Fruit fly (Drosophila melanogaster) whole organism, wandering third instar larva: ENCODE measurements around the gene CG6071.

ENCODE experiments used
- Abd-B ChIP-seq: fragments of >200 bp; optimal IDR thresholded peaks from 2 replicates; lab custom pipeline; 2017; ENCODE audit warnings: missing biosample characterization, missing genetic modification characterization
- CG32264 ChIP-seq: fragments of 200-800 bp; sonication (Bioruptor generic); optimal IDR thresholded peaks from 2 replicates; lab custom pipeline; 2016; ENCODE audit warnings: missing biosample characterization, missing genetic modification characterization
- CG9705 ChIP-seq: fragments of 200-800 bp; sonication (Bioruptor generic); optimal IDR thresholded peaks from 2 replicates; lab custom pipeline; 2018; ENCODE audit warnings: missing biosample characterization, mild to moderate bottlenecking, missing genetic modification characterization
- CrebA ChIP-seq: fragments of 200-800 bp; sonication (Bioruptor generic); optimal IDR thresholded peaks from 2 replicates; lab custom pipeline; 2016; ENCODE audit warnings: missing biosample characterization, mild to moderate bottlenecking, missing genetic modification characterization, borderline replicate concordance
- Dfd ChIP-seq: fragments of >200 bp; optimal IDR thresholded peaks from 2 replicates; lab custom pipeline; 2017; ENCODE audit warnings: missing biosample characterization, missing genetic modification characterization
- Dif ChIP-seq: fragments of 200-275, 200-300 bp; sonication (Bioruptor generic); optimal IDR thresholded peaks from 2 replicates; lab custom pipeline; 2018; ENCODE audit warnings: missing biosample characterization, missing genetic modification characterization; ENCODE audit not compliant: partially characterized antibody
- GATAd ChIP-seq: sonication (Bioruptor generic); optimal IDR thresholded peaks from 2 replicates; lab custom pipeline; 2016; ENCODE audit warnings: missing biosample characterization, missing genetic modification characterization
- HLH106 ChIP-seq: fragments of 200-800 bp; optimal IDR thresholded peaks from 3 replicates; lab custom pipeline; 2019; ENCODE audit warnings: missing biosample characterization, mild to moderate bottlenecking, missing genetic modification characterization, moderate library complexity
- Hnf4 ChIP-seq: fragments of 200-800 bp; sonication (Bioruptor generic); optimal IDR thresholded peaks from 2 replicates; lab custom pipeline; 2016; ENCODE audit warnings: missing biosample characterization, mild to moderate bottlenecking, missing genetic modification characterization
- Hr78 ChIP-seq: fragments of >200 bp; optimal IDR thresholded peaks from 2 replicates; lab custom pipeline; 2017; ENCODE audit warnings: missing biosample characterization, missing genetic modification characterization
- Hr83 ChIP-seq: fragments of 200-300 bp; sonication (Bioruptor generic); optimal IDR thresholded peaks from 2 replicates; lab custom pipeline; 2016; ENCODE audit warnings: missing biosample characterization, mild to moderate bottlenecking, missing genetic modification characterization, moderate library complexity; ENCODE audit not compliant: poor library complexity, severe bottlenecking
- Jra ChIP-seq: sonication (Bioruptor generic); optimal IDR thresholded peaks from 2 replicates; lab custom pipeline; 2016; ENCODE audit warnings: missing biosample characterization, missing genetic modification characterization
- Mio ChIP-seq: sonication (Bioruptor generic); optimal IDR thresholded peaks from 2 replicates; lab custom pipeline; 2016; ENCODE audit warnings: missing biosample characterization, missing genetic modification characterization
- Myc ChIP-seq: fragments of >200 bp; optimal IDR thresholded peaks from 2 replicates; lab custom pipeline; 2017
- N ChIP-seq: fragments of >200 bp; optimal IDR thresholded peaks from 2 replicates; lab custom pipeline; 2018; ENCODE audit warnings: missing biosample characterization, missing external identifiers, missing genetic modification characterization
- OdsH ChIP-seq: fragments of 200-800 bp; sonication (Bioruptor generic); optimal IDR thresholded peaks from 2 replicates; lab custom pipeline; 2016; ENCODE audit warnings: missing biosample characterization, mild to moderate bottlenecking, missing genetic modification characterization
- Rel ChIP-seq, 2 experiments: fragments of 200-800 bp; sonication (Bioruptor generic) in 1 of 2; optimal IDR thresholded peaks; 2 replicates in 1 of 2; 3 replicates in 1 of 2; lab custom pipeline; 2016 to 2019; ENCODE audit warnings: mild to moderate bottlenecking in 2 of 2, missing biosample characterization in 2 of 2, missing genetic modification characterization in 2 of 2, moderate library complexity in 1 of 2
- Sp1 ChIP-seq: fragments of 200-800 bp; sonication (Bioruptor generic); optimal IDR thresholded peaks from 3 replicates; lab custom pipeline; 2019; ENCODE audit warnings: missing biosample characterization, mild to moderate bottlenecking, missing genetic modification characterization, moderate library complexity
- Vsx2 ChIP-seq: fragments of 200-300, 225-300 bp; sonication (Bioruptor generic); optimal IDR thresholded peaks from 2 replicates; lab custom pipeline; 2018; ENCODE audit warnings: missing biosample characterization, missing genetic modification characterization; ENCODE audit not compliant: partially characterized antibody
- br ChIP-seq: fragments of 200-800 bp; sonication (Bioruptor generic); optimal IDR thresholded peaks from 2 replicates; lab custom pipeline; 2016; ENCODE audit warnings: missing biosample characterization, missing genetic modification characterization
- brk ChIP-seq: fragments of 200-800 bp; sonication (Bioruptor generic); optimal IDR thresholded peaks from 2 replicates; lab custom pipeline; 2016; ENCODE audit warnings: missing biosample characterization, mild to moderate bottlenecking, missing genetic modification characterization
- dl ChIP-seq, 2 experiments: fragments of 175-275, 200-275 bp in 1 of 2; fragments of 200-275 bp in 1 of 2; sonication (Bioruptor generic); optimal IDR thresholded peaks; lab custom pipeline; 2018; ENCODE audit warnings: mild to moderate bottlenecking in 2 of 2, missing biosample characterization in 2 of 2, missing genetic modification characterization in 2 of 2, moderate library complexity in 2 of 2; ENCODE audit not compliant: partially characterized antibody in 2 of 2, insufficient read depth in 1 of 2
- dmrt93B ChIP-seq: fragments of 200-800 bp; sonication (Bioruptor generic); optimal IDR thresholded peaks from 2 replicates; lab custom pipeline; 2018; ENCODE audit warnings: missing biosample characterization, mild to moderate bottlenecking, missing genetic modification characterization
- dsf ChIP-seq: sonication (Bioruptor generic); optimal IDR thresholded peaks from 2 replicates; lab custom pipeline; 2016; ENCODE audit warnings: missing biosample characterization, missing genetic modification characterization, borderline replicate concordance
- ey ChIP-seq: fragments of 200-800 bp; sonication (Bioruptor generic); optimal IDR thresholded peaks from 2 replicates; lab custom pipeline; 2016; ENCODE audit warnings: missing biosample characterization, missing genetic modification characterization
- foxo ChIP-seq, 2 experiments: fragments of 200-800 bp; sonication (Bioruptor generic); optimal IDR thresholded peaks; 2 replicates in 1 of 2; 3 replicates in 1 of 2; lab custom pipeline; 2016 to 2017; ENCODE audit warnings: missing biosample characterization in 2 of 2, missing genetic modification characterization in 2 of 2
- fru ChIP-seq: fragments of 200-800 bp; sonication (Bioruptor generic); optimal IDR thresholded peaks from 3 replicates; lab custom pipeline; 2016; ENCODE audit warnings: missing biosample characterization, mild to moderate bottlenecking, missing genetic modification characterization
- h ChIP-seq: fragments of 200-800 bp; sonication (Bioruptor generic); optimal IDR thresholded peaks from 3 replicates; lab custom pipeline; 2016; ENCODE audit warnings: missing biosample characterization, mild to moderate bottlenecking, missing genetic modification characterization
- jim ChIP-seq: fragments of 175-275, 200-325 bp; sonication (Bioruptor generic); optimal IDR thresholded peaks from 2 replicates; lab custom pipeline; 2016; ENCODE audit warnings: missing biosample characterization, mild to moderate bottlenecking, missing genetic modification characterization
- lola ChIP-seq: fragments of >200 bp; optimal IDR thresholded peaks from 2 replicates; lab custom pipeline; 2017; ENCODE audit warnings: missing biosample characterization, missing genetic modification characterization
- pan ChIP-seq: fragments of >200 bp; optimal IDR thresholded peaks from 2 replicates; lab custom pipeline; 2017
- psq ChIP-seq: fragments of 200-800 bp; sonication (Bioruptor generic); optimal IDR thresholded peaks from 3 replicates; lab custom pipeline; 2017; ENCODE audit warnings: missing biosample characterization, mild to moderate bottlenecking, missing genetic modification characterization, moderate library complexity
- rgr ChIP-seq: fragments of 200-800 bp; sonication (Bioruptor generic); optimal IDR thresholded peaks from 3 replicates; lab custom pipeline; 2016; ENCODE audit warnings: missing biosample characterization, mild to moderate bottlenecking, missing genetic modification characterization
- sage ChIP-seq: fragments of 200-800 bp; sonication (Bioruptor generic); optimal IDR thresholded peaks from 2 replicates; lab custom pipeline; 2016; ENCODE audit warnings: missing biosample characterization, mild to moderate bottlenecking, missing genetic modification characterization
- sv ChIP-seq: fragments of 200-800 bp; sonication (Bioruptor generic); optimal IDR thresholded peaks from 3 replicates; lab custom pipeline; 2016; ENCODE audit warnings: missing biosample characterization, missing genetic modification characterization
- tai ChIP-seq: sonication (Bioruptor generic); optimal IDR thresholded peaks from 2 replicates; lab custom pipeline; 2016; ENCODE audit warnings: missing biosample characterization, missing genetic modification characterization
- usp ChIP-seq: fragments of >200 bp; optimal IDR thresholded peaks from 2 replicates; lab custom pipeline; 2017; ENCODE audit warnings: missing biosample characterization, missing genetic modification characterization
- woc ChIP-seq: sonication (Bioruptor generic); optimal IDR thresholded peaks from 2 replicates; lab custom pipeline; 2016; ENCODE audit warnings: missing biosample characterization, mild to moderate bottlenecking, missing genetic modification characterization

CG6071 gene

DNA sequence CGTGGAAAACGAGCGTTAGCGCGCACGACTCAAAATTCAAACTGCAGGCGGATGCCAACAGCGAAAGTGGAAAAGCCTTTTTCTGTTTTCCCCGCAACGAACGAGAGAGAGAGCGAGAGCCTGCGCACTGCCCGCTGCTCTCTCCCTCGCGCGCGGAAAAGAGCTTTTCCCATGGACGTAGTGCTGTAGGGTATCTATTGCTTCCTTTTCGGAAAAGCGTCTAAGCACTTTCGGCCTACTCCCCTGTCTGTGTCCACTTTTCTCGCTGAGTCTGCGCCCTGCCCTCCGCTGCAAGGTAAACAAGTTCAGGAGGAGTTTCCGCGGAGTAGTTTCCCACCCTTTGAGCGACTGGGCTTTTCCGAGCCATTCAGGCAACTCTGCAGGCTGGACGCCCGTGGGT is 34.5 kb upstream of the CG6071 start, which contains the start of gene CG32085:
TSS of gene CG32085 (minus strand) at position 47 of the 400 bp plus-strand sequence.
- TF ChIP-seq sv: peak; percentile 52
- no peak for TF ChIP-seq Mio (GFP tag; lab: Kevin White, UChicago)
- peak; percentile 11 for TF ChIP-seq fru (GFP tag; lab: Kevin White, UChicago)
- no peak for TF ChIP-seq brk
- peak in 1 of 2 experiments; percentile 38 for TF ChIP-seq foxo (GFP tag; optimal IDR thresholded peaks at IDR 0.05; lab: Kevin White, UChicago)
- TF ChIP-seq dl (GFP tag; optimal IDR thresholded peaks at IDR 0.05; lab: Kevin White, UChicago; ENCODE audit: insufficient read depth in 1 of 2, partially characterized antibody in 2 of 2): no peak
- TF ChIP-seq Vsx2: peak; percentile 33
- TF ChIP-seq, all 38 proteins: peak for 4

DNA sequence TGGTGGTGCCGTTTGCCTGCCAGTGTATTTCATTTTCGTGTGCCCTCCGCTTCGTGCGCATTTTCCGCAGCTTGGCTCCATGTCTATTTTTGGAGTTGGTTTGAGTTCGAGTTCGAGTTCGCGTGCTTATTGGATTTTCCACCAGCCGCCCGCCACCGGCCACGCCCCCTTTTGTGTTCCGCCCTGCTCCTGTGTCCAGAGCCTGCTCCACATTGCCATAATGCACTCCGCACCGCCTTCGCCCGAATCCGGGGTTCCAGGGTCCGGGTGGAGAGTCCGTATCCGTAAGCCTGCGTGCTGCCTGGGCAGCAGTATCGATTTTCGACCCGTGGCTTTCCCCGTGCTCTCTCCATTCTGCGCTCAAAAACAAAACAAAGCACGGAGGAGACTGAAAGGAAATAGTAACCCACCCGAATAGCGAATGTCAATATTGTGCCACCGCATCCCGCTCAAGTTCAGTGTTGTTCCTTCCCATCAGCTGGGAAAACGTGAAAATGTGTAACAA is 32.5 kb upstream of the CG6071 start:
- TF ChIP-seq pan (lab: Kevin White, UChicago) (no peak), OdsH (GFP tag; lab: Kevin White, UChicago) (no peak), h (GFP tag; lab: Kevin White, UChicago) (no peak), dl (GFP tag; optimal IDR thresholded peaks at IDR 0.05; lab: Kevin White, UChicago; ENCODE audit: insufficient read depth in 1 of 2, partially characterized antibody in 2 of 2) (no peak), Abd-B (GFP tag; lab: Kevin White, UChicago) (no peak), dmrt93B (GFP tag; lab: Kevin White, UChicago) (no peak), brk (no peak), CG32264 (GFP tag; lab: Kevin White, UChicago) (no peak), usp (GFP tag; lab: Kevin White, UChicago) (no peak), sage (no peak), Dfd (GFP tag; lab: Kevin White, UChicago) (no peak), foxo (GFP tag; optimal IDR thresholded peaks at IDR 0.05; lab: Kevin White, UChicago) (no peak), psq (GFP tag; lab: Kevin White, UChicago) (no peak), ey (GFP tag; lab: Kevin White, UChicago) (no peak)

DNA sequence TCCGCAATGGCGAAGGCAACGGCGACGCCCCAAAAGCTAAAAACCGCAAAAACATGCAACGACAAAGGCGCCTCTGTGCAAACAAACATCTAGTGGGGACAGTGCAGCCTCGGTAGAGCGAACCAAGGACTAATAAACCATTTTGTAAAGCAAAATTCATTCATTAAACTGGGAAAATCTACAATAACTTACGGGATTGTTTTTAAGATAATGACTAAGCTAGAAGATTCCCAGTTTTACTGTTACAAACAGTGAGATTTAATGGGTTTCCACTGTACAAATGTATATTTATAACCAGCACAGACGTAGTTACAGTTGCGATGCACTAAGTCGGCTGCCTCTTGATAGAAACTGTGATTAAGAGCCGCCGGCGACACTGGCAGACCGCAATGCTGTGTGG is 10.4 kb upstream of the CG6071 start:
- no peak for TF ChIP-seq jim
- TF ChIP-seq br (GFP tag; lab: Kevin White, UChicago): no peak
- no peak for TF ChIP-seq Dif (GFP tag; lab: Kevin White, UChicago)
- no peak for TF ChIP-seq sv
- peak in 1 of 2 experiments; percentile 28 for TF ChIP-seq foxo (GFP tag; optimal IDR thresholded peaks at IDR 0.05; lab: Kevin White, UChicago)
- TF ChIP-seq CG32264 (GFP tag; lab: Kevin White, UChicago): no peak
- TF ChIP-seq dsf: no peak
- no peak for TF ChIP-seq CrebA
- no peak for TF ChIP-seq Hr83 (GFP tag; lab: Kevin White, UChicago)

DNA sequence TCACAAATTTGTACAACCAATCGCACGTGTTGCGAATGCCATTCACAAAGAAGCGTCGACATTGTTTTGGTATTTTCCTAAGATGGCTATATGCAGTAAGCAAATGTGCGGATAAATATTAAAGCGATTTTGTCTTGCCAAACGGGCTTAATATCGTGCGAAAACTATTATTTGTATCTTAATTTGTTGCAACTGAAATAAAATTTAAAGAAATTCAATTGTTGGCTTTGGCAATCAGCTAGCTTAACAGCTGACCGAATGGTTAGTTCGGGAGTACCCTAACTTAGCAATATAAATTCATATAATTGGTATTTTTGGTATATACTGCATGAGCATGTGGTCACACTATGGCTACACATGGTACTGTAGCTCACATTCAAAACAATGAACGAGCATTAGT is 2.6 kb upstream of the CG6071 start, which contains the start of the genes RIOK1 and Polr3H:
TSS of gene RIOK1 (minus strand) at position 65 of the 400 bp plus-strand sequence.
TSS of gene Polr3H (plus strand) at position 347 of the 400 bp plus-strand sequence.
- TF ChIP-seq sv (peak; percentile 68), Dfd (GFP tag; lab: Kevin White, UChicago) (no peak), Sp1 (GFP tag; lab: Kevin White, UChicago) (no peak), Dif (GFP tag; lab: Kevin White, UChicago) (no peak), lola (GFP tag; lab: Kevin White, UChicago) (no peak), brk (no peak), CrebA (no peak), Rel (GFP tag; optimal IDR thresholded peaks at IDR 0.05; lab: Kevin White, UChicago) (no peak), Rel (tag; optimal IDR thresholded peaks at IDR 0.05; lab: Kevin White, UChicago) (peak; percentile 89), Vsx2 (no peak), woc (GFP tag; lab: Kevin White, UChicago) (no peak), Hr83 (GFP tag; lab: Kevin White, UChicago) (no peak), fru (GFP tag; lab: Kevin White, UChicago) (no peak), Hr78 (GFP tag; lab: Kevin White, UChicago) (no peak), GATAd (GFP tag; lab: Kevin White, UChicago) (no peak), psq (GFP tag; lab: Kevin White, UChicago) (peak; percentile 54), Hnf4 (no peak), tai (no peak), Jra (GFP tag; lab: Kevin White, UChicago) (peak; percentile 58), N (GFP tag; lab: Kevin White, UChicago) (no peak), OdsH (GFP tag; lab: Kevin White, UChicago) (peak; percentile 65), jim (no peak), ey (GFP tag; lab: Kevin White, UChicago) (peak; percentile 78), h (GFP tag; lab: Kevin White, UChicago) (no peak), dsf (peak; percentile 48), CG9705 (GFP tag; lab: Kevin White, UChicago) (no peak), sage (no peak), HLH106 (tag; lab: Kevin White, UChicago) (no peak), pan (lab: Kevin White, UChicago) (no peak), Abd-B (GFP tag; lab: Kevin White, UChicago) (no peak), dl (GFP tag; optimal IDR thresholded peaks at IDR 0.05; lab: Kevin White, UChicago; ENCODE audit: insufficient read depth in 1 of 2, partially characterized antibody in 2 of 2) (no peak), br (GFP tag; lab: Kevin White, UChicago) (peak; percentile 58), rgr (peak; percentile 76), foxo (GFP tag; optimal IDR thresholded peaks at IDR 0.05; lab: Kevin White, UChicago) (no peak), Myc (lab: Kevin White, UChicago) (peak; percentile 78), usp (GFP tag; lab: Kevin White, UChicago) (no peak), CG32264 (GFP tag; lab: Kevin White, UChicago) (no peak), dmrt93B (GFP tag; lab: Kevin White, UChicago) (no peak), Mio (GFP tag; lab: Kevin White, UChicago) (no peak)
